Worm (Caenorhabditis elegans) whole organism, midembryonic: Measurements from ENCODE around the gene npp-19.

Source experiments
- T22C8.4 ChIP-seq: fragments of 200-800 bp; sonication (Bioruptor generic); IDR thresholded peaks from 2 replicates; pipeline ENCODE4 v1.3.6; 2022; ENCODE audit warnings: missing genetic modification characterization, missing compliant biosample characterization
- klf-2 ChIP-seq: fragments of 200-800 bp; sonication (Bioruptor generic); conservative IDR thresholded peaks from 2 replicates; pipeline ENCODE4 v1.3.6; 2022; ENCODE audit warnings: missing genetic modification reagents, missing genetic modification characterization, missing compliant biosample characterization
- med-1 ChIP-seq: sonication (generic microtip); optimal IDR thresholded peaks from 2 replicates; lab custom pipeline; 2017; ENCODE audit warnings: missing genetic modification characterization, mild to moderate bottlenecking, missing compliant biosample characterization, antibody characterized with exemption, missing genetic modification reagents; ENCODE audit not compliant: insufficient read depth
- ztf-23 ChIP-seq: fragments of 200-800 bp; sonication (Bioruptor generic); IDR thresholded peaks from 2 replicates; pipeline ENCODE4 v1.3.6; 2022; ENCODE audit warnings: missing genetic modification reagents, missing genetic modification characterization, missing compliant biosample characterization

ce11 chrII:10804442-10804841 is 6.2 kb upstream of the npp-19 start:
- TF ChIP-seq ztf-23 (GFP tag; lab: Robert Waterston, UW) = no peak
- TF ChIP-seq med-1 = no peak
- no peak for TF ChIP-seq klf-2
- no peak for TF ChIP-seq T22C8.4
